Fruit fly (Drosophila melanogaster) whole organism, wandering third instar larva: Measurements from ENCODE around the gene ckd.

ENCODE experiments used
- Abd-B ChIP-seq: fragments of >200 bp; optimal IDR thresholded peaks from 2 replicates; lab custom pipeline; 2017; ENCODE audit warnings: missing biosample characterization, missing genetic modification characterization
- CG32264 ChIP-seq: fragments of 200-800 bp; sonication (Bioruptor generic); optimal IDR thresholded peaks from 2 replicates; lab custom pipeline; 2016; ENCODE audit warnings: missing biosample characterization, missing genetic modification characterization
- CG9705 ChIP-seq: fragments of 200-800 bp; sonication (Bioruptor generic); optimal IDR thresholded peaks from 2 replicates; lab custom pipeline; 2018; ENCODE audit warnings: missing biosample characterization, mild to moderate bottlenecking, missing genetic modification characterization
- Dfd ChIP-seq: fragments of >200 bp; optimal IDR thresholded peaks from 2 replicates; lab custom pipeline; 2017; ENCODE audit warnings: missing biosample characterization, missing genetic modification characterization
- Dif ChIP-seq: fragments of 200-275, 200-300 bp; sonication (Bioruptor generic); optimal IDR thresholded peaks from 2 replicates; lab custom pipeline; 2018; ENCODE audit warnings: missing biosample characterization, missing genetic modification characterization; ENCODE audit not compliant: partially characterized antibody
- GATAd ChIP-seq: sonication (Bioruptor generic); optimal IDR thresholded peaks from 2 replicates; lab custom pipeline; 2016; ENCODE audit warnings: missing biosample characterization, missing genetic modification characterization
- Hnf4 ChIP-seq: fragments of 200-800 bp; sonication (Bioruptor generic); optimal IDR thresholded peaks from 2 replicates; lab custom pipeline; 2016; ENCODE audit warnings: missing biosample characterization, mild to moderate bottlenecking, missing genetic modification characterization
- Mio ChIP-seq: sonication (Bioruptor generic); optimal IDR thresholded peaks from 2 replicates; lab custom pipeline; 2016; ENCODE audit warnings: missing biosample characterization, missing genetic modification characterization
- Myc ChIP-seq: fragments of >200 bp; optimal IDR thresholded peaks from 2 replicates; lab custom pipeline; 2017
- Rel ChIP-seq, 2 experiments: fragments of 200-800 bp; sonication (Bioruptor generic) in 1 of 2; optimal IDR thresholded peaks; 2 replicates in 1 of 2; 3 replicates in 1 of 2; lab custom pipeline; 2016 to 2019; ENCODE audit warnings: mild to moderate bottlenecking in 2 of 2, missing biosample characterization in 2 of 2, missing genetic modification characterization in 2 of 2, moderate library complexity in 1 of 2
- Sp1 ChIP-seq: fragments of 200-800 bp; sonication (Bioruptor generic); optimal IDR thresholded peaks from 3 replicates; lab custom pipeline; 2019; ENCODE audit warnings: missing biosample characterization, mild to moderate bottlenecking, missing genetic modification characterization, moderate library complexity
- Vsx2 ChIP-seq: fragments of 200-300, 225-300 bp; sonication (Bioruptor generic); optimal IDR thresholded peaks from 2 replicates; lab custom pipeline; 2018; ENCODE audit warnings: missing biosample characterization, missing genetic modification characterization; ENCODE audit not compliant: partially characterized antibody
- br ChIP-seq: fragments of 200-800 bp; sonication (Bioruptor generic); optimal IDR thresholded peaks from 2 replicates; lab custom pipeline; 2016; ENCODE audit warnings: missing biosample characterization, missing genetic modification characterization
- brk ChIP-seq: fragments of 200-800 bp; sonication (Bioruptor generic); optimal IDR thresholded peaks from 2 replicates; lab custom pipeline; 2016; ENCODE audit warnings: missing biosample characterization, mild to moderate bottlenecking, missing genetic modification characterization
- dmrt93B ChIP-seq: fragments of 200-800 bp; sonication (Bioruptor generic); optimal IDR thresholded peaks from 2 replicates; lab custom pipeline; 2018; ENCODE audit warnings: missing biosample characterization, mild to moderate bottlenecking, missing genetic modification characterization
- dsf ChIP-seq: sonication (Bioruptor generic); optimal IDR thresholded peaks from 2 replicates; lab custom pipeline; 2016; ENCODE audit warnings: missing biosample characterization, missing genetic modification characterization, borderline replicate concordance
- ey ChIP-seq: fragments of 200-800 bp; sonication (Bioruptor generic); optimal IDR thresholded peaks from 2 replicates; lab custom pipeline; 2016; ENCODE audit warnings: missing biosample characterization, missing genetic modification characterization
- fru ChIP-seq: fragments of 200-800 bp; sonication (Bioruptor generic); optimal IDR thresholded peaks from 3 replicates; lab custom pipeline; 2016; ENCODE audit warnings: missing biosample characterization, mild to moderate bottlenecking, missing genetic modification characterization
- h ChIP-seq: fragments of 200-800 bp; sonication (Bioruptor generic); optimal IDR thresholded peaks from 3 replicates; lab custom pipeline; 2016; ENCODE audit warnings: missing biosample characterization, mild to moderate bottlenecking, missing genetic modification characterization
- jim ChIP-seq: fragments of 175-275, 200-325 bp; sonication (Bioruptor generic); optimal IDR thresholded peaks from 2 replicates; lab custom pipeline; 2016; ENCODE audit warnings: missing biosample characterization, mild to moderate bottlenecking, missing genetic modification characterization
- lola ChIP-seq: fragments of >200 bp; optimal IDR thresholded peaks from 2 replicates; lab custom pipeline; 2017; ENCODE audit warnings: missing biosample characterization, missing genetic modification characterization
- psq ChIP-seq: fragments of 200-800 bp; sonication (Bioruptor generic); optimal IDR thresholded peaks from 3 replicates; lab custom pipeline; 2017; ENCODE audit warnings: missing biosample characterization, mild to moderate bottlenecking, missing genetic modification characterization, moderate library complexity
- rgr ChIP-seq: fragments of 200-800 bp; sonication (Bioruptor generic); optimal IDR thresholded peaks from 3 replicates; lab custom pipeline; 2016; ENCODE audit warnings: missing biosample characterization, mild to moderate bottlenecking, missing genetic modification characterization
- sage ChIP-seq: fragments of 200-800 bp; sonication (Bioruptor generic); optimal IDR thresholded peaks from 2 replicates; lab custom pipeline; 2016; ENCODE audit warnings: missing biosample characterization, mild to moderate bottlenecking, missing genetic modification characterization
- sv ChIP-seq: fragments of 200-800 bp; sonication (Bioruptor generic); optimal IDR thresholded peaks from 3 replicates; lab custom pipeline; 2016; ENCODE audit warnings: missing biosample characterization, missing genetic modification characterization
- tai ChIP-seq: sonication (Bioruptor generic); optimal IDR thresholded peaks from 2 replicates; lab custom pipeline; 2016; ENCODE audit warnings: missing biosample characterization, missing genetic modification characterization
- usp ChIP-seq: fragments of >200 bp; optimal IDR thresholded peaks from 2 replicates; lab custom pipeline; 2017; ENCODE audit warnings: missing biosample characterization, missing genetic modification characterization
- woc ChIP-seq: sonication (Bioruptor generic); optimal IDR thresholded peaks from 2 replicates; lab custom pipeline; 2016; ENCODE audit warnings: missing biosample characterization, mild to moderate bottlenecking, missing genetic modification characterization

Gene ckd

dm6 chr3L:3261642-3262041, 4.0 kb downstream of the ckd start:
- no peak for TF ChIP-seq br (GFP tag; lab: Kevin White, UChicago)
- no peak for TF ChIP-seq Mio (GFP tag; lab: Kevin White, UChicago)
- no peak for TF ChIP-seq Rel (GFP tag; optimal IDR thresholded peaks at IDR 0.05; lab: Kevin White, UChicago)
- no peak for TF ChIP-seq Rel (tag; optimal IDR thresholded peaks at IDR 0.05; lab: Kevin White, UChicago)
- TF ChIP-seq rgr (GFP tag; lab: Kevin White, UChicago), result no peak
- TF ChIP-seq Hnf4 (GFP tag; lab: Kevin White, UChicago), result no peak
- TF ChIP-seq ey (GFP tag; lab: Kevin White, UChicago), result no peak
- no peak for TF ChIP-seq h (GFP tag; lab: Kevin White, UChicago)
- TF ChIP-seq dsf (GFP tag; lab: Kevin White, UChicago), result no peak
- no peak for TF ChIP-seq dmrt93B (GFP tag; lab: Kevin White, UChicago)
- no peak for TF ChIP-seq woc (GFP tag; lab: Kevin White, UChicago)
- TF ChIP-seq CG9705 (GFP tag; lab: Kevin White, UChicago), result no peak
- no peak for TF ChIP-seq usp (GFP tag; lab: Kevin White, UChicago)
- no peak for TF ChIP-seq Dfd
- no peak for TF ChIP-seq Sp1 (GFP tag; lab: Kevin White, UChicago)
- TF ChIP-seq Myc (lab: Kevin White, UChicago), result no peak
- TF ChIP-seq Vsx2 (GFP tag; lab: Kevin White, UChicago), result no peak
- no peak for TF ChIP-seq psq (GFP tag; lab: Kevin White, UChicago)

dm6 chr3L:3266306-3266705, 8.6 kb downstream of the ckd start:
- TF ChIP-seq psq (GFP tag; lab: Kevin White, UChicago), result no peak
- no peak for TF ChIP-seq GATAd
- no peak for TF ChIP-seq Abd-B (GFP tag; lab: Kevin White, UChicago)
- no peak for TF ChIP-seq tai (GFP tag; lab: Kevin White, UChicago)
- TF ChIP-seq sv (GFP tag; lab: Kevin White, UChicago), result no peak
- TF ChIP-seq sage (GFP tag; lab: Kevin White, UChicago), result no peak
- no peak for TF ChIP-seq rgr (GFP tag; lab: Kevin White, UChicago)

dm6 chr3L:3268161-3268560, 10.5 kb downstream of the ckd start, which contains the start of gene CG34265:
Gene CG34265 (plus strand): TSS chr3L:3268461.
- no peak for TF ChIP-seq dsf (GFP tag; lab: Kevin White, UChicago)
- TF ChIP-seq Abd-B (GFP tag; lab: Kevin White, UChicago), result no peak
- TF ChIP-seq Mio (GFP tag; lab: Kevin White, UChicago), result no peak
- TF ChIP-seq dmrt93B (GFP tag; lab: Kevin White, UChicago), result no peak
- no peak for TF ChIP-seq Myc (lab: Kevin White, UChicago)
- no peak for TF ChIP-seq Sp1 (GFP tag; lab: Kevin White, UChicago)
- TF ChIP-seq Vsx2 (GFP tag; lab: Kevin White, UChicago), result no peak
- TF ChIP-seq brk (GFP tag; lab: Kevin White, UChicago), result no peak
- TF ChIP-seq ey (GFP tag; lab: Kevin White, UChicago), result no peak
- TF ChIP-seq jim (GFP tag; lab: Kevin White, UChicago), result no peak
- TF ChIP-seq, all 38 proteins: peak for 0

- TF ChIP-seq Sp1 (GFP tag; lab: Kevin White, UChicago) (no peak), Vsx2 (GFP tag; lab: Kevin White, UChicago) (no peak), ey (GFP tag; lab: Kevin White, UChicago) (no peak), sage (GFP tag; lab: Kevin White, UChicago) (no peak), h (GFP tag; lab: Kevin White, UChicago) (no peak), Dif (GFP tag; lab: Kevin White, UChicago) (no peak), lola (GFP tag; lab: Kevin White, UChicago) (no peak), brk (GFP tag; lab: Kevin White, UChicago) (no peak), Myc (lab: Kevin White, UChicago) (no peak), GATAd (no peak), rgr (GFP tag; lab: Kevin White, UChicago) (no peak), woc (GFP tag; lab: Kevin White, UChicago) (no peak), sv (GFP tag; lab: Kevin White, UChicago) (no peak)
Measured at dm6 chr3L:3270736-3271135, 13.1 kb downstream of the ckd start, which contains the start of gene CG14960. Gene CG14960 (plus strand): TSS chr3L:3271036.

- TF ChIP-seq fru (GFP tag; lab: Kevin White, UChicago), result no peak
- no peak for TF ChIP-seq CG32264 (GFP tag; lab: Kevin White, UChicago)
- no peak for TF ChIP-seq Rel (GFP tag; optimal IDR thresholded peaks at IDR 0.05; lab: Kevin White, UChicago)
- peak; percentile 8 for TF ChIP-seq Rel (tag; optimal IDR thresholded peaks at IDR 0.05; lab: Kevin White, UChicago)
- no peak for TF ChIP-seq sv (GFP tag; lab: Kevin White, UChicago)
Measured at dm6 chr3L:3274463-3275177, 16.9 kb downstream of the ckd start.
